Fruit fly (Drosophila melanogaster): ENCODE results near the gene CG14314.

CG14314 gene

DNA sequence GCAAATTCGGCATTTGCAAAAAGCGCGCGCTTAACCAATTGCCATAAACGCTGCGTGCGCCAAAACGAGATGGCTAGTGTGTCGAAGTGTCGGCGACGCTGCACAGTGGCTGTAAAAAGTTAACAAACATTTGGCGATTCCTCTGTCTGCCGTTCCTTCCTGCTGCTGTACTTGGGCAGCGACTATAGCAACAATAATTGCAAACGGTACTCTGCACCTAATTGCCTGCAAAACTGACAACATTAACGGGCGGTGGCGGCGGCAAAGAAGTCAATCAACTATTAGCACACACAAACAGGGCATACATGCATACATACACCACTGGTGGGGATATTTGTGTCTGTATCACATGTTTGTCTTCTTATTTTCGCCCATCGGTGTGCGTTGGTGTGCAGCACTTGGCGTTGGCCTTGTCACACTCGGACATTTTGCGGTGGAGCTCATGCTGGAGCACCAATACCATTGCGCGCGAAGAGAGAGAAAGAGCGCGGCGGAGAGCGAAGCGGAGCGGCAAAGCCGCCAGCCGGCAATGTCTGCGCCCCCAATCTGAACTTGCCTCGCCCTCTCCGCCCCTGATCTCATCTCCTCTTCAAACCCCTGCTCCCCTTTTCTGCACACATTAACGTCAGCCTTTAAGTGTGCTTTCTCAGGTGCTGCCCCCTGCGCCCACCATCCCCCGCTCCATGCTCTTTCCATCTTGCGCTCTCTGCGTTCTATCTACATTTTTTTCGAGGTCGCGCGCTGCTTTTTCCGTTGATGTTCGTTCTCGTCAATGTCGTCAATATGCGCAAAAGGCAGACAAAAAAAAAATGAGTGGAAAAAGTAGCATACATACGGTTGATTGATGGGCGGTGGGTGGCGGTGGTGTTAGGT is 28.5 kb downstream of the CG14314 start (continued):
- peak; percentile 54; the same call in 1 of the 2 replicates for TF ChIP-seq NFAT (GFP tag; IDR thresholded peaks at IDR 0.05)
- peak; percentile 40 for TF ChIP-seq Nf-YB (GFP tag; optimal IDR thresholded peaks at IDR 0.05)
- peak; percentile 5; the same call in 1 of the 2 replicates for TF ChIP-seq Xrp1 (GFP tag; IDR thresholded peaks at IDR 0.05)
- no peak for TF ChIP-seq CG14860 (GFP tag; IDR thresholded peaks at IDR 0.05; ENCODE audit: partially characterized antibody)
- peak; percentile 51 for TF ChIP-seq CG34376 (GFP tag; optimal IDR thresholded peaks at IDR 0.05)
- TF ChIP-seq HLH3B (GFP tag; IDR thresholded peaks at IDR 0.05), result no peak
- peak; percentile 40; the same call in 1 of the 2 replicates for TF ChIP-seq CG9932 (GFP tag; IDR thresholded peaks at IDR 0.05)
- TF ChIP-seq CG5953 (GFP tag; IDR thresholded peaks at IDR 0.05), result 0 out of 2 replicates have a peak, but pooled peaks have one; percentile 5
- 0 out of 2 replicates have a peak, but pooled peaks have one; percentile 6 for TF ChIP-seq Scr (GFP tag; IDR thresholded peaks at IDR 0.05; ENCODE audit: partially characterized antibody)
- peak; percentile 6 for TF ChIP-seq NfI (GFP tag; optimal IDR thresholded peaks at IDR 0.05)
- peak; percentile 41; the same call in 1 of the 3 replicates for TF ChIP-seq dysf (GFP tag; IDR thresholded peaks at IDR 0.05)
- no peak for TF ChIP-seq CG17568 (GFP tag; optimal IDR thresholded peaks at IDR 0.05)
- no peak for TF ChIP-seq sens-2 (GFP tag; IDR thresholded peaks at IDR 0.05)
- peak; percentile 44; the same call in 1 of the 3 replicates for TF ChIP-seq CG34422 (GFP tag; IDR thresholded peaks at IDR 0.05)
- no peak for TF ChIP-seq CG8290 (GFP tag; optimal IDR thresholded peaks at IDR 0.05)
- peak; percentile 10 to 69 for TF ChIP-seq CG8290 (tag; optimal IDR thresholded peaks at IDR 0.05)
- TF ChIP-seq CG31224 (GFP tag; IDR thresholded peaks at IDR 0.05), result peak; percentile 91
- TF ChIP-seq CG15696 (tag; optimal IDR thresholded peaks at IDR 0.05), result no peak
- peak in 1 of 2 experiments; percentile 59 for TF ChIP-seq Hr78 (GFP tag; optimal IDR thresholded peaks at IDR 0.05)
- TF ChIP-seq HmgZ (tag; optimal IDR thresholded peaks at IDR 0.05), result peak; percentile 46
- peak; percentile 18 for TF ChIP-seq scrt (GFP tag; optimal IDR thresholded peaks at IDR 0.05)
- 0 out of 3 replicates have a peak, but pooled peaks have one; percentile 29 for TF ChIP-seq Doc3 (GFP tag; IDR thresholded peaks at IDR 0.05; ENCODE audit: partially characterized antibody)
- peak; percentile 8 for TF ChIP-seq lab (GFP tag; optimal IDR thresholded peaks at IDR 0.05)
- no peak for TF ChIP-seq Max (GFP tag; optimal IDR thresholded peaks at IDR 0.05)
- no peak for TF ChIP-seq insv (GFP tag; optimal IDR thresholded peaks at IDR 0.05)
- TF ChIP-seq Chrac-16 (GFP tag; optimal IDR thresholded peaks at IDR 0.05), result no peak
- TF ChIP-seq Dbx (GFP tag; IDR thresholded peaks at IDR 0.05), result peak; percentile 25; the same call in 1 of the 3 replicates

DNA sequence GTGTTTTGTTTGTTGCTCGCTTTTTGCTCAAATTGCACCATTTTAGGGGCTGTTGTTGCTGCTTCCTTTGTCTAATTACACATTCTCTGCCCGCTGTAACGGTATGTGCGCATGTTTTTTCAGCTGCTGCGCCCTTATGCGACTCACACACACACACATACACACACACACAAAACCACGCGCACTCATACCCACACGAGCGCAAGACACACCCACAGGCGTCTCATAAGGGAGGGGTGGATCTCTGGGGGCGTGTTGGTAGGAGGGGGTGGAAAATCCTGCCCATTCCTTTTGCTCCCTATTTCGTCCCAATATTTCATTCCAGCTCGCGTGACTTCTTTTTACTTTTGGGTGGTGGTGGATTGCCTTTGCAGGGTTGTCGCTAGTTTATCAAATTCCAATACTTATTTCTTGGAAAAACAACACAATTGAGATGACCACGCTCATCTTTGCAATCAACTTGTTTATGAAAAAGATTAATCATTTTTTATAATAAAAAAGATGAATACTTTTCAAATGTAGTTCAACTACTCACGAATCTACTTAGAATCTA is 29.2 kb downstream of the CG14314 start:
- TF ChIP-seq CG11695 (GFP tag; IDR thresholded peaks at IDR 0.05) (0 out of 3 replicates have a peak, but pooled peaks have one; percentile 19), Spps (tag; optimal IDR thresholded peaks at IDR 0.05) (no peak), abd-A (tag; optimal IDR thresholded peaks at IDR 0.05) (no peak), nerfin-2 (GFP tag; IDR thresholded peaks at IDR 0.05; ENCODE audit: partially characterized antibody) (0 out of 2 replicates have a peak, but pooled peaks have one; percentile 14), gfzf (GFP tag; optimal IDR thresholded peaks at IDR 0.05) (no peak), hkb (optimal IDR thresholded peaks at IDR 0.05) (no peak), hkb (GFP tag; IDR thresholded peaks at IDR 0.05) (peak; percentile 23; the same call in 1 of the 2 replicates), CG17328 (GFP tag; IDR thresholded peaks at IDR 0.05) (no peak), nerfin-1 (tag; optimal IDR thresholded peaks at IDR 0.05) (peak; percentile 98), slbo (GFP tag; IDR thresholded peaks at IDR 0.05) (no peak), cg (GFP tag; optimal IDR thresholded peaks at IDR 0.05) (peak; percentile 35), pros (GFP tag; optimal IDR thresholded peaks at IDR 0.05) (peak; percentile 74), CG4424 (GFP tag; optimal IDR thresholded peaks at IDR 0.05) (no peak), rib (GFP tag; IDR thresholded peaks at IDR 0.05) (no peak), onecut (GFP tag; IDR thresholded peaks at IDR 0.05) (no peak), CG17802 (tag; optimal IDR thresholded peaks at IDR 0.05) (no peak), ewg (GFP tag; optimal IDR thresholded peaks at IDR 0.05) (peak; percentile 53), CG30403 (GFP tag; optimal IDR thresholded peaks at IDR 0.05) (no peak), sd (tag; optimal IDR thresholded peaks at IDR 0.05) (peak; percentile 67), CG7357 (GFP tag; IDR thresholded peaks at IDR 0.05) (no peak), hbn (GFP tag; IDR thresholded peaks at IDR 0.05; ENCODE audit: partially characterized antibody) (no peak)

All from whole organism, embryonic.